Fruit fly (Drosophila melanogaster) whole organism, embryonic: ENCODE data around the gene Stat92E.

Source experiments
- ham ChIP-seq: fragments of 200-800 bp; sonication (Bioruptor generic); IDR thresholded peaks from 2 replicates; pipeline ENCODE4 v1.3.6; 2022; ENCODE audit warnings: missing biosample characterization, missing genetic modification characterization
- jigr1 ChIP-seq: fragments of 200-800 bp; sonication (Bioruptor generic); IDR thresholded peaks from 3 replicates; pipeline ENCODE4 v1.3.6; 2022; ENCODE audit warnings: missing biosample characterization, missing genetic modification characterization

- TF ChIP-seq jigr1 (GFP tag; lab: Robert Waterston, UW): no peak
- no peak for TF ChIP-seq ham
Measured at dm6 chr3R:20547758-20548157, 4.4 kb downstream of the Stat92E start.
